Fruit fly (Drosophila melanogaster) whole organism, embryonic: ENCODE data around the gene Actn3.

Experiments
- Asciz ChIP-seq: fragments of 200-800 bp; sonication (Bioruptor generic); optimal IDR thresholded peaks from 2 replicates; lab custom pipeline; 2017; ENCODE audit warnings: missing biosample characterization, mild to moderate bottlenecking, missing genetic modification characterization, missing genetic modification reagents
- CG10462 ChIP-seq: fragments of 200-800 bp; sonication (Bioruptor generic); optimal IDR thresholded peaks from 2 replicates; lab custom pipeline; 2016; ENCODE audit warnings: missing biosample characterization, missing genetic modification characterization
- CG13624 ChIP-seq: fragments of 200-800 bp; sonication (Bioruptor generic); optimal IDR thresholded peaks from 2 replicates; lab custom pipeline; 2016; ENCODE audit warnings: missing biosample characterization, missing genetic modification characterization
- CG15514 ChIP-seq: fragments of 200-800 bp; sonication (Bioruptor generic); optimal IDR thresholded peaks from 3 replicates; lab custom pipeline; 2017; ENCODE audit warnings: missing biosample characterization, missing genetic modification characterization, mild to moderate bottlenecking, moderate library complexity, missing genetic modification reagents
- CG1647 ChIP-seq: fragments of 200-800 bp; sonication (Bioruptor generic); optimal IDR thresholded peaks from 3 replicates; lab custom pipeline; 2016; ENCODE audit warnings: missing biosample characterization, missing genetic modification characterization
- CG2116 ChIP-seq: fragments of 200-800 bp; sonication (Bioruptor generic); optimal IDR thresholded peaks from 3 replicates; lab custom pipeline; 2018; ENCODE audit warnings: missing biosample characterization, mild to moderate bottlenecking, missing genetic modification characterization
- CG2678 ChIP-seq: fragments of 200-800 bp; sonication (Bioruptor generic); optimal IDR thresholded peaks from 3 replicates; lab custom pipeline; 2019; ENCODE audit warnings: missing biosample characterization, mild to moderate bottlenecking, missing genetic modification characterization, moderate library complexity
- CG30431 ChIP-seq: fragments of 200-800 bp; sonication (Bioruptor generic); optimal IDR thresholded peaks from 2 replicates; lab custom pipeline; 2017; ENCODE audit warnings: missing biosample characterization, missing genetic modification characterization
- CG31388 ChIP-seq: fragments of 200-800 bp; sonication (Bioruptor generic); optimal IDR thresholded peaks from 2 replicates; lab custom pipeline; 2016; ENCODE audit warnings: missing biosample characterization, missing genetic modification characterization
- CG32772 ChIP-seq: fragments of 200-800 bp; sonication (Bioruptor generic); IDR thresholded peaks from 2 replicates; pipeline ENCODE4 v1.3.6; 2022; ENCODE audit warnings: missing biosample characterization, missing genetic modification characterization
- CG42726 ChIP-seq: fragments of 200-800 bp; sonication (Bioruptor generic); IDR thresholded peaks from 2 replicates; pipeline ENCODE4 v1.3.6; 2022; ENCODE audit warnings: missing biosample characterization, missing genetic modification characterization; ENCODE audit not compliant: partially characterized antibody
- CG4424 ChIP-seq: fragments of 200-800 bp; sonication (Bioruptor generic); optimal IDR thresholded peaks from 3 replicates; lab custom pipeline; 2016; ENCODE audit warnings: missing biosample characterization, missing genetic modification characterization
- CG6854 ChIP-seq: fragments of 200-800 bp; sonication (Bioruptor generic); optimal IDR thresholded peaks from 3 replicates; lab custom pipeline; 2017; ENCODE audit warnings: missing biosample characterization, mild to moderate bottlenecking, missing genetic modification characterization
- CG8944 ChIP-seq: fragments of 200-800 bp; sonication (Bioruptor generic); optimal IDR thresholded peaks from 3 replicates; lab custom pipeline; 2016; ENCODE audit warnings: missing biosample characterization, missing genetic modification characterization
- CG9609 ChIP-seq: fragments of 200-800 bp; sonication (Bioruptor generic); optimal IDR thresholded peaks from 3 replicates; lab custom pipeline; 2016; ENCODE audit warnings: missing biosample characterization, missing genetic modification characterization
- CoRest ChIP-seq: fragments of 200-800 bp; sonication (Bioruptor generic); optimal IDR thresholded peaks from 3 replicates; lab custom pipeline; 2018; ENCODE audit warnings: missing biosample characterization, mild to moderate bottlenecking, missing genetic modification characterization, moderate library complexity
- Dbx ChIP-seq: fragments of 200-800 bp; sonication (Bioruptor generic); IDR thresholded peaks from 3 replicates; pipeline ENCODE4 v1.3.6; 2022; ENCODE audit warnings: missing biosample characterization, missing genetic modification characterization
- Dip2 ChIP-seq: fragments of 200-800 bp; sonication (Bioruptor generic); IDR thresholded peaks from 2 replicates; pipeline ENCODE4 v1.3.6; 2022; ENCODE audit warnings: missing biosample characterization, missing genetic modification characterization
- Dll ChIP-seq: fragments of 200-800 bp; sonication (Bioruptor generic); IDR thresholded peaks from 4 replicates; pipeline ENCODE4 v1.3.6; 2022; ENCODE audit warnings: missing biosample characterization, missing genetic modification characterization; ENCODE audit not compliant: partially characterized antibody
- Fer2 ChIP-seq: fragments of 200-800 bp; sonication (Bioruptor generic); optimal IDR thresholded peaks from 2 replicates; lab custom pipeline; 2018; ENCODE audit warnings: missing biosample characterization, mild to moderate bottlenecking, missing genetic modification characterization, moderate library complexity
- Hr51 ChIP-seq, 2 experiments: fragments of 200-800 bp; sonication (Bioruptor generic); optimal IDR thresholded peaks; 2 replicates in 1 of 2; 3 replicates in 1 of 2; lab custom pipeline; 2016 to 2018; ENCODE audit warnings: missing biosample characterization in 2 of 2, missing genetic modification characterization in 2 of 2, mild to moderate bottlenecking in 1 of 2, moderate library complexity in 1 of 2
- Kr ChIP-seq: fragments of 200-800 bp; sonication (Bioruptor generic); optimal IDR thresholded peaks from 2 replicates; lab custom pipeline; 2017; ENCODE audit warnings: missing biosample characterization, mild to moderate bottlenecking, missing genetic modification characterization
- Lpt ChIP-seq: fragments of >200 bp; optimal IDR thresholded peaks from 2 replicates; lab custom pipeline; 2018; ENCODE audit warnings: missing biosample characterization, missing genetic modification characterization
- NC2β ChIP-seq: fragments of 200-800 bp; sonication (Bioruptor generic); optimal IDR thresholded peaks from 2 replicates; lab custom pipeline; 2016; ENCODE audit warnings: missing biosample characterization, missing genetic modification characterization
- Neu2 ChIP-seq: fragments of 200-800 bp; sonication (Bioruptor generic); optimal IDR thresholded peaks from 3 replicates; lab custom pipeline; 2016; ENCODE audit warnings: missing biosample characterization, missing genetic modification characterization, borderline replicate concordance
- NfI ChIP-seq: fragments of 200-800 bp; sonication (Bioruptor generic); optimal IDR thresholded peaks from 3 replicates; lab custom pipeline; 2018; ENCODE audit warnings: missing biosample characterization, mild to moderate bottlenecking, missing genetic modification characterization, moderate library complexity
- Oaz ChIP-seq: fragments of 200-800 bp; sonication (Bioruptor generic); IDR thresholded peaks from 2 replicates; pipeline ENCODE4 v1.3.6; 2022; ENCODE audit warnings: missing biosample characterization, missing genetic modification characterization
- Ravus ChIP-seq: fragments of 200-800 bp; sonication (Bioruptor generic); IDR thresholded peaks from 2 replicates; pipeline ENCODE4 v1.3.6; 2022; ENCODE audit warnings: missing biosample characterization, missing genetic modification characterization
- Rx ChIP-seq: fragments of 200-800 bp; sonication (Bioruptor generic); IDR thresholded peaks from 2 replicates; pipeline ENCODE4 v1.3.6; 2022; ENCODE audit warnings: missing biosample characterization, missing genetic modification characterization
- Six4 ChIP-seq: fragments of 200-800 bp; sonication (Bioruptor generic); optimal IDR thresholded peaks from 2 replicates; lab custom pipeline; 2016; ENCODE audit warnings: missing biosample characterization, missing genetic modification characterization
- Xrp1 ChIP-seq: fragments of 200-800 bp; sonication (Bioruptor generic); IDR thresholded peaks from 2 replicates; pipeline ENCODE4 v1.3.6; 2022; ENCODE audit warnings: missing biosample characterization, missing genetic modification characterization
- caup ChIP-seq: fragments of 200-800 bp; sonication (Bioruptor generic); optimal IDR thresholded peaks from 3 replicates; lab custom pipeline; 2017; ENCODE audit warnings: missing biosample characterization, mild to moderate bottlenecking, missing genetic modification characterization, moderate library complexity; ENCODE audit not compliant: severe bottlenecking
- disco-r ChIP-seq: fragments of 200-800 bp; sonication (Bioruptor generic); optimal IDR thresholded peaks from 2 replicates; lab custom pipeline; 2016; ENCODE audit warnings: missing biosample characterization, missing genetic modification characterization
- gfzf ChIP-seq: fragments of 200-800 bp; sonication (Bioruptor generic); optimal IDR thresholded peaks from 2 replicates; lab custom pipeline; 2016; ENCODE audit warnings: missing biosample characterization, mild to moderate bottlenecking, missing genetic modification characterization, moderate library complexity
- grn ChIP-seq: fragments of 200-800 bp; sonication (Bioruptor generic); optimal IDR thresholded peaks from 3 replicates; lab custom pipeline; 2017; ENCODE audit warnings: missing biosample characterization, missing genetic modification characterization
- inv ChIP-seq: fragments of 200-800 bp; sonication (Bioruptor generic); IDR thresholded peaks from 2 replicates; pipeline ENCODE4 v1.3.6; 2022; ENCODE audit warnings: missing biosample characterization, missing genetic modification characterization; ENCODE audit not compliant: partially characterized antibody
- kah ChIP-seq: fragments of 200-800 bp; sonication (Bioruptor generic); optimal IDR thresholded peaks from 2 replicates; lab custom pipeline; 2018; ENCODE audit warnings: missing biosample characterization, mild to moderate bottlenecking, missing genetic modification characterization
- kay ChIP-seq: fragments of 200-800 bp; sonication (Bioruptor generic); optimal IDR thresholded peaks from 2 replicates; lab custom pipeline; 2016; ENCODE audit warnings: missing biosample characterization, missing genetic modification characterization
- nom ChIP-seq: fragments of 200-800 bp; sonication (Bioruptor generic); optimal IDR thresholded peaks from 2 replicates; lab custom pipeline; 2017; ENCODE audit warnings: missing biosample characterization, missing genetic modification characterization, mild to moderate bottlenecking, moderate library complexity, missing genetic modification reagents
- pros ChIP-seq: fragments of 200-800 bp; sonication (Bioruptor generic); optimal IDR thresholded peaks from 3 replicates; lab custom pipeline; 2019; ENCODE audit warnings: missing biosample characterization, mild to moderate bottlenecking, missing genetic modification characterization, moderate library complexity
- pum ChIP-seq: fragments of 200-800 bp; sonication (Bioruptor generic); optimal IDR thresholded peaks from 2 replicates; lab custom pipeline; 2016; ENCODE audit warnings: missing biosample characterization, missing genetic modification characterization
- ranshi ChIP-seq: fragments of 200-800 bp; sonication (Bioruptor generic); IDR thresholded peaks from 2 replicates; pipeline ENCODE4 v1.3.6; 2022; ENCODE audit warnings: missing biosample characterization, missing genetic modification characterization
- schlank ChIP-seq: fragments of 200-800 bp; sonication (Bioruptor generic); optimal IDR thresholded peaks from 2 replicates; lab custom pipeline; 2018; ENCODE audit warnings: missing biosample characterization, mild to moderate bottlenecking, missing genetic modification characterization
- scrt ChIP-seq: fragments of 200-800 bp; sonication (Bioruptor generic); optimal IDR thresholded peaks from 2 replicates; lab custom pipeline; 2018; ENCODE audit warnings: missing biosample characterization, mild to moderate bottlenecking, missing genetic modification characterization, moderate library complexity
- sqz ChIP-seq: fragments of 200-800 bp; sonication (Bioruptor generic); optimal IDR thresholded peaks from 3 replicates; lab custom pipeline; 2018; ENCODE audit warnings: missing biosample characterization, mild to moderate bottlenecking, missing genetic modification characterization
- tna ChIP-seq: fragments of 200-800 bp; sonication (Bioruptor generic); IDR thresholded peaks from 2 replicates; pipeline ENCODE4 v1.3.6; 2022; ENCODE audit warnings: missing biosample characterization, missing genetic modification characterization; ENCODE audit not compliant: partially characterized antibody
- wor ChIP-seq: fragments of 200-800 bp; sonication (Bioruptor generic); IDR thresholded peaks from 2 replicates; pipeline ENCODE4 v1.3.6; 2022; ENCODE audit warnings: missing biosample characterization, missing genetic modification characterization
- zfh1 ChIP-seq: fragments of 200-800 bp; sonication (Bioruptor generic); IDR thresholded peaks from 3 replicates; pipeline ENCODE4 v1.3.6; 2022; ENCODE audit warnings: missing biosample characterization, missing genetic modification characterization

Gene Actn3

dm6 chr3R:16969361-16970355 lies 7.9 kb downstream of the Actn3 start (continued):
- peak; percentile 83 for TF ChIP-seq CoRest
- no peak for TF ChIP-seq wor (GFP tag; lab: Robert Waterston, UW)
- peak; percentile 33 for TF ChIP-seq CG2116 (GFP tag; lab: Kevin White, UChicago)
- TF ChIP-seq caup (GFP tag; lab: Kevin White, UChicago): peak; percentile 60
- peak; percentile 63 for TF ChIP-seq Dbx (GFP tag; lab: Robert Waterston, UW)
- TF ChIP-seq CG4424: peak; percentile 63
- TF ChIP-seq zfh1 (GFP tag; lab: Robert Waterston, UW): no peak
- TF ChIP-seq Hr51 (GFP tag; optimal IDR thresholded peaks at IDR 0.05; lab: Kevin White, UChicago): peak in 1 of 2 experiments; percentile 41
- peak; percentile 67 for TF ChIP-seq ranshi
- TF ChIP-seq inv: no peak
- peak; percentile 29 for TF ChIP-seq kay (GFP tag; lab: Kevin White, UChicago)
- peak; percentile 83 for TF ChIP-seq Dip2 (GFP tag; lab: Robert Waterston, UW)
- no peak for TF ChIP-seq pros (GFP tag; lab: Kevin White, UChicago)
- no peak for TF ChIP-seq Dll (GFP tag; lab: Robert Waterston, UW)
- no peak for TF ChIP-seq Neu2 (GFP tag; lab: Kevin White, UChicago)
- no peak for TF ChIP-seq sqz (GFP tag; lab: Kevin White, UChicago)
- TF ChIP-seq CG32772 (GFP tag; lab: Robert Waterston, UW): no peak
- peak; percentile 26 for TF ChIP-seq CG13624 (GFP tag; lab: Kevin White, UChicago)
- TF ChIP-seq pum: no peak
- TF ChIP-seq CG42726 (GFP tag; lab: Robert Waterston, UW): peak; percentile 61; the same call in 1 of the 2 replicates
- no peak; the same call in 1 of the 2 replicates for TF ChIP-seq Ravus (GFP tag; lab: Robert Waterston, UW)
- TF ChIP-seq CG9609 (GFP tag; lab: Kevin White, UChicago): no peak
- TF ChIP-seq Fer2 (tag; lab: Kevin White, UChicago): peak; percentile 38
- no peak for TF ChIP-seq kah
- TF ChIP-seq gfzf (GFP tag; lab: Kevin White, UChicago): peak; percentile 43
- TF ChIP-seq CG10462 (GFP tag; lab: Kevin White, UChicago): peak; percentile 65
- TF ChIP-seq Asciz (GFP tag; lab: Kevin White, UChicago): peak; percentile 50
- TF ChIP-seq Oaz (GFP tag; lab: Robert Waterston, UW): no peak
- no peak for TF ChIP-seq nom
- no peak for TF ChIP-seq CG31388 (GFP tag; lab: Kevin White, UChicago)
- TF ChIP-seq scrt (GFP tag; lab: Kevin White, UChicago): peak; percentile 62
- no peak for TF ChIP-seq NC2β (GFP tag; lab: Kevin White, UChicago)
- no peak for TF ChIP-seq Kr (GFP tag; lab: Kevin White, UChicago)
- TF ChIP-seq tna (GFP tag; lab: Robert Waterston, UW): no peak; the same call in 1 of the 2 replicates
- TF ChIP-seq CG15514: peak; percentile 45
- peak; percentile 80 for TF ChIP-seq Xrp1
- no peak for TF ChIP-seq schlank (tag; lab: Kevin White, UChicago)
- no peak for TF ChIP-seq Lpt (GFP tag; lab: Kevin White, UChicago)
- no peak for TF ChIP-seq CG1647
- TF ChIP-seq CG30431 (GFP tag; lab: Kevin White, UChicago): no peak
- peak; percentile 62 for TF ChIP-seq Rx
- no peak for TF ChIP-seq disco-r (GFP tag; lab: Kevin White, UChicago)
- peak; percentile 48 for TF ChIP-seq NfI (GFP tag; lab: Kevin White, UChicago)
- TF ChIP-seq CG8944 (GFP tag; lab: Kevin White, UChicago): no peak
- TF ChIP-seq grn: peak; percentile 67
- TF ChIP-seq CG6854 (GFP tag; lab: Kevin White, UChicago): peak; percentile 11
- TF ChIP-seq CG2678 (tag; lab: Kevin White, UChicago): no peak
- TF ChIP-seq Six4 (GFP tag; lab: Kevin White, UChicago): peak; percentile 56
